Worm (Caenorhabditis elegans) whole organism, L4 larva: ENCODE results near the gene nhr-139.

Source experiments
- T26A8.4 ChIP-seq: fragments of 200-800 bp; sonication (Bioruptor generic); IDR thresholded peaks from 2 replicates; pipeline ENCODE4 v1.3.6; 2022; ENCODE audit warnings: missing genetic modification characterization, missing compliant biosample characterization
- Y48G9A.11 ChIP-seq: fragments of 200-800 bp; sonication (Bioruptor generic); IDR thresholded peaks from 2 replicates; pipeline ENCODE4 v1.3.6; 2022; ENCODE audit warnings: missing genetic modification reagents, missing genetic modification characterization, missing compliant biosample characterization
- aha-1 ChIP-seq: fragments of 150-350 bp; peaks from one replicate; lab custom pipeline; 2014; ENCODE audit warnings: missing biosample characterization, missing genetic modification characterization
- attf-4 ChIP-seq: sonication (generic microtip); optimal IDR thresholded peaks from 3 replicates; lab custom pipeline; 2017; ENCODE audit warnings: missing biosample characterization, missing genetic modification characterization
- ceh-20 ChIP-seq: fragments of 200-800 bp; sonication (Bioruptor generic); IDR thresholded peaks from 2 replicates; pipeline ENCODE4 v1.3.6; 2022; ENCODE audit warnings: missing genetic modification reagents, missing genetic modification characterization, missing compliant biosample characterization
- ceh-82 ChIP-seq: sonication (generic microtip); optimal IDR thresholded peaks from 2 replicates; lab custom pipeline; 2017; ENCODE audit warnings: missing biosample characterization, missing genetic modification characterization
- ctbp-1 ChIP-seq: fragments of 200-800 bp; sonication (Bioruptor generic); IDR thresholded peaks from 2 replicates; pipeline ENCODE4 v1.3.6; 2022; ENCODE audit warnings: missing genetic modification reagents, missing genetic modification characterization, missing compliant biosample characterization
- daf-16 ChIP-seq, 3 experiments: sonication (generic microtip); optimal IDR thresholded peaks; 2 replicates each; lab custom pipeline; 2016 to 2017; ENCODE audit warnings: missing genetic modification characterization in 3 of 3, missing genetic modification reagents in 3 of 3, mild to moderate bottlenecking in 2 of 3, missing compliant biosample characterization in 2 of 3, missing biosample characterization in 1 of 3, moderate library complexity in 1 of 3
- daf-8 ChIP-seq: fragments of 200-800 bp; sonication (Bioruptor generic); IDR thresholded peaks from 2 replicates; pipeline ENCODE4 v1.3.6; 2022; ENCODE audit warnings: missing genetic modification characterization, missing compliant biosample characterization
- dmd-6 ChIP-seq: fragments of 200-800 bp; sonication (Bioruptor generic); IDR thresholded peaks from 2 replicates; pipeline ENCODE4 v1.3.6; 2022; ENCODE audit warnings: missing genetic modification reagents, missing genetic modification characterization, missing compliant biosample characterization
- dve-1 ChIP-seq: sonication (generic microtip); optimal IDR thresholded peaks from 2 replicates; lab custom pipeline; 2017; ENCODE audit warnings: antibody characterized with exemption, mild to moderate bottlenecking, missing genetic modification characterization, missing compliant biosample characterization; ENCODE audit not compliant: insufficient read depth
- hif-1 ChIP-seq, 2 experiments: sonication (generic microtip); optimal IDR thresholded peaks; 2 replicates each; lab custom pipeline; 2016 to 2017; ENCODE audit warnings: missing compliant biosample characterization in 2 of 2, missing genetic modification characterization in 2 of 2, missing genetic modification reagents in 2 of 2, missing genotype in 2 of 2, mild to moderate bottlenecking in 1 of 2
- hlh-11 ChIP-seq: fragments of 200-800 bp; sonication (Bioruptor generic); optimal IDR thresholded peaks from 2 replicates; lab custom pipeline; 2018; ENCODE audit warnings: mild to moderate bottlenecking, missing genetic modification characterization, missing compliant biosample characterization
- hlh-30 ChIP-seq: sonication (generic microtip); optimal IDR thresholded peaks from 2 replicates; lab custom pipeline; 2017; ENCODE audit warnings: antibody characterized with exemption, mild to moderate bottlenecking, missing genetic modification characterization, missing compliant biosample characterization; ENCODE audit not compliant: insufficient read depth
- jun-1 ChIP-seq: fragments of 150-350 bp; optimal IDR thresholded peaks from 2 replicates; lab custom pipeline; 2014; ENCODE audit warnings: missing biosample characterization, missing genetic modification reagents, missing genetic modification characterization
- lin-1 ChIP-seq: fragments of 200-800 bp; sonication (Bioruptor generic); IDR thresholded peaks from 2 replicates; pipeline ENCODE4 v1.3.6; 2022; ENCODE audit warnings: missing genetic modification reagents, missing genetic modification characterization, missing compliant biosample characterization
- lsy-2 ChIP-seq, 2 experiments: fragments of 150-350 bp in 1 of 2; sonication (generic microtip) in 1 of 2; optimal IDR thresholded peaks; 2 replicates each; lab custom pipeline; 2014 to 2017; ENCODE audit warnings: missing biosample characterization in 2 of 2, missing genetic modification characterization in 2 of 2
- madf-9 ChIP-seq: fragments of 200-800 bp; sonication (Bioruptor generic); conservative IDR thresholded peaks from 2 replicates; pipeline ENCODE4 v1.3.6; 2022; ENCODE audit warnings: missing genetic modification reagents, missing genetic modification characterization, missing compliant biosample characterization
- mdl-1 ChIP-seq, 2 experiments: fragments of 150-350 bp in 1 of 2; sonication (generic microtip) in 1 of 2; optimal IDR thresholded peaks; 2 replicates each; lab custom pipeline; 2014 to 2017; ENCODE audit warnings: missing biosample characterization in 2 of 2, missing genetic modification characterization in 2 of 2
- mdt-29 ChIP-seq: fragments of 200-800 bp; sonication (Bioruptor generic); IDR thresholded peaks from 2 replicates; pipeline ENCODE4 v1.3.6; 2022; ENCODE audit warnings: missing genetic modification reagents, missing genetic modification characterization, missing compliant biosample characterization
- mep-1 ChIP-seq: fragments of 150-350 bp; sonication (generic microtip); optimal IDR thresholded peaks from 3 replicates; lab custom pipeline; 2014; ENCODE audit warnings: missing biosample characterization, missing genetic modification characterization
- mxl-2 ChIP-seq: fragments of 200-800 bp; sonication (Bioruptor generic); conservative IDR thresholded peaks from 2 replicates; pipeline ENCODE4 v1.3.6; 2022; ENCODE audit warnings: missing genetic modification reagents, missing genetic modification characterization, missing compliant biosample characterization
- mxl-3 ChIP-seq: fragments of 200-800 bp; sonication (Bioruptor generic); optimal IDR thresholded peaks from 2 replicates; lab custom pipeline; 2018; ENCODE audit warnings: mild to moderate bottlenecking, missing genetic modification characterization, missing compliant biosample characterization
- nhr-10 ChIP-seq: fragments of 150-350 bp; optimal IDR thresholded peaks from 2 replicates; lab custom pipeline; 2014; ENCODE audit warnings: missing biosample characterization, missing genetic modification characterization
- nhr-28 ChIP-seq: fragments of 150-350 bp; optimal IDR thresholded peaks from 2 replicates; lab custom pipeline; 2014; ENCODE audit warnings: missing biosample characterization, missing genetic modification characterization
- nhr-42 ChIP-seq: fragments of 200-800 bp; sonication (Bioruptor generic); IDR thresholded peaks from 2 replicates; pipeline ENCODE4 v1.3.6; 2022; ENCODE audit warnings: missing genetic modification characterization, missing compliant biosample characterization
- nhr-6 ChIP-seq: fragments of 150-350 bp; optimal IDR thresholded peaks from 2 replicates; lab custom pipeline; 2014; ENCODE audit warnings: missing biosample characterization, missing genetic modification characterization
- pqm-1 ChIP-seq: sonication (generic microtip); optimal IDR thresholded peaks from 2 replicates; lab custom pipeline; 2017; ENCODE audit warnings: missing biosample characterization, missing genetic modification characterization
- rbr-2 ChIP-seq: sonication (generic microtip); optimal IDR thresholded peaks from 2 replicates; lab custom pipeline; 2016; ENCODE audit warnings: missing genotype, missing genetic modification characterization, missing compliant biosample characterization
- skn-1 ChIP-seq: fragments of 150-350 bp; optimal IDR thresholded peaks from 2 replicates; lab custom pipeline; 2014; ENCODE audit warnings: missing biosample characterization, missing genetic modification characterization
- snpc-1.2 ChIP-seq: fragments of 200-800 bp; sonication (Bioruptor generic); IDR thresholded peaks from 2 replicates; pipeline ENCODE4 v1.3.6; 2022; ENCODE audit warnings: missing genetic modification reagents, missing genetic modification characterization, missing compliant biosample characterization
- snpc-4 ChIP-seq: fragments of 150-350 bp; optimal IDR thresholded peaks from 2 replicates; lab custom pipeline; 2014; ENCODE audit warnings: missing biosample characterization, missing genetic modification characterization
- unc-39 ChIP-seq: sonication (generic microtip); optimal IDR thresholded peaks from 2 replicates; lab custom pipeline; 2017; ENCODE audit warnings: missing biosample characterization, missing genetic modification characterization
- unc-62 ChIP-seq, 3 experiments: fragments of 150-350 bp in 1 of 3; sonication (generic microtip); optimal IDR thresholded peaks in 2 of 3; peaks in 1 of 3; 1 replicate in 1 of 3; 2 replicates in 2 of 3; lab custom pipeline; 2014 to 2017; ENCODE audit warnings: missing biosample characterization in 3 of 3, missing genetic modification characterization in 3 of 3, missing genetic modification reagents in 3 of 3, missing genotype in 1 of 3
- vab-7 ChIP-seq: fragments of 200-800 bp; sonication (Bioruptor generic); IDR thresholded peaks from 2 replicates; pipeline ENCODE4 v1.3.6; 2022; ENCODE audit warnings: missing genetic modification reagents, missing genetic modification characterization, missing compliant biosample characterization

Gene nhr-139

ce11 chrV:7003850-7004249, 16.3 kb upstream of the nhr-139 start, which contains the start of gene srab-4:
Gene srab-4 (plus strand): TSS chrV:7004150.
- TF ChIP-seq jun-1 (no peak), daf-8 (GFP tag; lab: Robert Waterston, UW) (no peak), T26A8.4 (GFP tag; lab: Robert Waterston, UW) (no peak), mdt-29 (no peak), rbr-2 (no peak), hlh-30 (tag; lab: Kevin White, UChicago) (no peak), mxl-2 (no peak), lin-1 (GFP tag; lab: Robert Waterston, UW) (no peak), mdl-1 (tag; optimal IDR thresholded peaks at IDR 0.05; lab: Kevin White, UChicago) (no peak)

- TF ChIP-seq vab-7 (GFP tag; lab: Robert Waterston, UW), result no peak
- TF ChIP-seq dmd-6 (GFP tag; lab: Robert Waterston, UW), result 0 out of 2 replicates have a peak, but pooled peaks have one; percentile 14
- TF ChIP-seq jun-1, result no peak
- TF ChIP-seq dve-1 (tag; lab: Kevin White, UChicago), result peak; percentile 21
- no peak for TF ChIP-seq unc-62 (GFP tag; optimal IDR thresholded peaks at IDR 0.05 in 1 of 2; lab: Kevin White, UChicago)
- TF ChIP-seq unc-62 (tag; optimal IDR thresholded peaks at IDR 0.05; lab: Kevin White, UChicago), result no peak
- no peak for TF ChIP-seq snpc-4 (tag; lab: Kevin White, UChicago)
- no peak for TF ChIP-seq nhr-10 (tag; lab: Kevin White, UChicago)
- TF ChIP-seq nhr-42, result no peak
- TF ChIP-seq rbr-2, result no peak
- TF ChIP-seq nhr-6, result no peak
- TF ChIP-seq ceh-82 (tag; lab: Kevin White, UChicago), result no peak
- TF ChIP-seq ceh-20, result no peak
- TF ChIP-seq ctbp-1 (GFP tag; lab: Robert Waterston, UW), result no peak
- TF ChIP-seq madf-9, result no peak
- no peak for TF ChIP-seq daf-16 (GFP tag; optimal IDR thresholded peaks at IDR 0.05; lab: Kevin White, UChicago)
- peak; percentile 50 for TF ChIP-seq daf-16 (tag; optimal IDR thresholded peaks at IDR 0.05; lab: Kevin White, UChicago)
- TF ChIP-seq attf-4 (tag; lab: Kevin White, UChicago), result no peak
- TF ChIP-seq Y48G9A.11 (GFP tag; lab: Robert Waterston, UW), result no peak
Measured at ce11 chrV:7000734-7001133, 13.2 kb upstream of the nhr-139 start.

ce11 chrV:6998303-6998884, 10.8 kb upstream of the nhr-139 start, which contains the start of gene nhr-42:
Gene nhr-42 (plus strand): TSS chrV:6998819.
- TF ChIP-seq daf-16 (GFP tag; optimal IDR thresholded peaks at IDR 0.05; lab: Kevin White, UChicago) (no peak), daf-16 (tag; optimal IDR thresholded peaks at IDR 0.05; lab: Kevin White, UChicago) (peak; percentile 51), lsy-2 (tag; optimal IDR thresholded peaks at IDR 0.05; lab: Kevin White, UChicago) (peak in 1 of 2 experiments; percentile 20), nhr-28 (tag; lab: Kevin White, UChicago) (peak; percentile 79), dmd-6 (GFP tag; lab: Robert Waterston, UW) (peak; percentile 54), mxl-3 (GFP tag; lab: Kevin White, UChicago) (peak; percentile 38), hlh-30 (tag; lab: Kevin White, UChicago) (peak; percentile 39), T26A8.4 (GFP tag; lab: Robert Waterston, UW) (no peak), hlh-11 (tag; lab: Kevin White, UChicago) (peak; percentile 52), snpc-1.2 (GFP tag; lab: Robert Waterston, UW) (no peak), aha-1 (tag; lab: Kevin White, UChicago) (peak; percentile 73), mep-1 (tag; lab: Kevin White, UChicago) (peak; percentile 20), unc-39 (tag; lab: Kevin White, UChicago) (no peak), pqm-1 (tag; lab: Kevin White, UChicago) (peak; percentile 22), rbr-2 (no peak), hif-1 (tag; optimal IDR thresholded peaks at IDR 0.05; lab: Kevin White, UChicago) (peak in 1 of 2 experiments; percentile 57), skn-1 (tag; lab: Kevin White, UChicago) (no peak), dve-1 (tag; lab: Kevin White, UChicago) (peak; percentile 19), mdl-1 (tag; optimal IDR thresholded peaks at IDR 0.05; lab: Kevin White, UChicago) (peak in 1 of 2 experiments; percentile 83)
